Fruit fly (Drosophila melanogaster) whole organism: ENCODE measurements around the gene naz.

ENCODE experiments used
- CG8478 ChIP-seq: fragments of >200 bp; optimal IDR thresholded peaks from 2 replicates; lab custom pipeline; 2018; ENCODE audit warnings: inconsistent platforms
- pan ChIP-seq: fragments of >200 bp; optimal IDR thresholded peaks from 2 replicates; lab custom pipeline; 2017
- psq ChIP-seq: fragments of >200 bp; optimal IDR thresholded peaks from 2 replicates; lab custom pipeline; 2017
- usp ChIP-seq: fragments of >200 bp; optimal IDR thresholded peaks from 2 replicates; lab custom pipeline; 2017; ENCODE audit warnings: missing biosample characterization, missing genetic modification characterization, mixed read lengths

- TF ChIP-seq pan (lab: Kevin White, UChicago) (no peak), CG8478 (no peak), usp (GFP tag; lab: Kevin White, UChicago) (no peak), psq (lab: Kevin White, UChicago) (no peak)
Observed at dm6 chr3R:18371346-18371745, 42.6 kb upstream of the naz start.
